Fruit fly (Drosophila melanogaster): ENCODE data around the gene Ufsp2.

- no peak for TF ChIP-seq CG8478 (optimal IDR thresholded peaks at IDR 0.05)
- TF ChIP-seq CTCF (optimal IDR thresholded peaks at IDR 0.05) = no peak
Observed at dm6 chr3L:15570571-15570970, 5.8 kb upstream of the Ufsp2 start.

Measured in S2 (cell line).